Worm (Caenorhabditis elegans) whole organism, young adult: ENCODE measurements around the gene C41G6.12.

ENCODE experiments used
- B0035.1 ChIP-seq: sonication (generic microtip); optimal IDR thresholded peaks from 2 replicates; lab custom pipeline; 2016; ENCODE audit warnings: missing genetic modification characterization, mild to moderate bottlenecking, missing compliant biosample characterization, missing genotype, missing genetic modification reagents
- B0261.1 ChIP-seq: sonication (generic microtip); optimal IDR thresholded peaks from 2 replicates; lab custom pipeline; 2016; ENCODE audit warnings: mild to moderate bottlenecking, missing genetic modification characterization, moderate library complexity, missing compliant biosample characterization
- F23B12.7 ChIP-seq: sonication (generic microtip); optimal IDR thresholded peaks from 2 replicates; lab custom pipeline; 2017; ENCODE audit warnings: missing genetic modification characterization, mild to moderate bottlenecking, missing compliant biosample characterization, antibody characterized with exemption, moderate library complexity; ENCODE audit not compliant: insufficient read depth
- F33H1.4 ChIP-seq: fragments of 200-800 bp; sonication (Bioruptor generic); IDR thresholded peaks from 2 replicates; pipeline ENCODE4 v1.3.6; 2022; ENCODE audit warnings: missing genetic modification reagents, missing genetic modification characterization, missing compliant biosample characterization
- F37B4.10 ChIP-seq: fragments of 200-800 bp; sonication (Bioruptor generic); IDR thresholded peaks from 2 replicates; pipeline ENCODE4 v1.3.6; 2022; ENCODE audit warnings: missing genetic modification characterization, missing compliant biosample characterization
- F39B2.1 ChIP-seq: fragments of 200-800 bp; sonication (Bioruptor generic); IDR thresholded peaks from 2 replicates; pipeline ENCODE4 v1.3.6; 2022; ENCODE audit warnings: missing genetic modification reagents, missing genetic modification characterization, missing compliant biosample characterization
- F52B5.7 ChIP-seq: sonication (generic microtip); optimal IDR thresholded peaks from 2 replicates; lab custom pipeline; 2016; ENCODE audit warnings: mild to moderate bottlenecking, missing genetic modification characterization, missing compliant biosample characterization
- F55B11.4 ChIP-seq: sonication (generic microtip); optimal IDR thresholded peaks from 2 replicates; lab custom pipeline; 2016; ENCODE audit warnings: missing compliant biosample characterization, missing genetic modification characterization, borderline replicate concordance; ENCODE audit not compliant: insufficient read depth
- K11D2.4 ChIP-seq: fragments of 200-800 bp; sonication (Bioruptor generic); IDR thresholded peaks from 2 replicates; pipeline ENCODE4 v1.3.6; 2022; ENCODE audit warnings: missing genetic modification reagents, missing genetic modification characterization, missing compliant biosample characterization
- K12H6.12 ChIP-seq: fragments of 200-800 bp; sonication (Bioruptor generic); optimal IDR thresholded peaks from 2 replicates; lab custom pipeline; 2018; ENCODE audit warnings: mild to moderate bottlenecking, missing genetic modification characterization, missing compliant biosample characterization
- Y67H2A.10 ChIP-seq: fragments of 200-800 bp; sonication (Bioruptor generic); conservative IDR thresholded peaks from 2 replicates; pipeline ENCODE4 v1.3.6; 2022; ENCODE audit warnings: missing genetic modification reagents, missing genetic modification characterization, missing compliant biosample characterization
- Y79H2A.3 ChIP-seq: fragments of 200-800 bp; sonication (Bioruptor generic); conservative IDR thresholded peaks from 2 replicates; pipeline ENCODE4 v1.3.6; 2022; ENCODE audit warnings: missing genetic modification reagents, missing genetic modification characterization, missing compliant biosample characterization
- ZK185.1 ChIP-seq: sonication (generic microtip); optimal IDR thresholded peaks from 2 replicates; lab custom pipeline; 2016; ENCODE audit warnings: mild to moderate bottlenecking, missing genetic modification characterization, missing compliant biosample characterization; ENCODE audit not compliant: poor library complexity, severe bottlenecking
- ama-1 ChIP-seq, 3 experiments: fragments of 150-350 bp in 1 of 3; sonication (generic microtip) in 2 of 3; optimal IDR thresholded peaks; 2 replicates each; lab custom pipeline; 2014 to 2018; ENCODE audit warnings: missing biosample characterization in 2 of 3, missing genetic modification characterization in 2 of 3, missing genetic modification reagents in 2 of 3
- athp-1 ChIP-seq: sonication (generic microtip); optimal IDR thresholded peaks from 2 replicates; lab custom pipeline; 2017; ENCODE audit warnings: mild to moderate bottlenecking, missing genetic modification characterization, missing compliant biosample characterization
- attf-6 ChIP-seq: fragments of 200-800 bp; sonication (Bioruptor generic); IDR thresholded peaks from 2 replicates; pipeline ENCODE4 v1.3.6; 2022; ENCODE audit warnings: missing genetic modification reagents, missing genetic modification characterization, missing compliant biosample characterization
- dpl-1 ChIP-seq: fragments of 150-350 bp; optimal IDR thresholded peaks from 2 replicates; lab custom pipeline; 2014; ENCODE audit warnings: missing biosample characterization, missing genetic modification reagents, missing genetic modification characterization
- efl-1 ChIP-seq: fragments of 150-350 bp; optimal IDR thresholded peaks from 2 replicates; lab custom pipeline; 2014; ENCODE audit warnings: missing biosample characterization, missing genetic modification reagents, missing genetic modification characterization
- egl-18 ChIP-seq: fragments of 200-800 bp; sonication (Bioruptor generic); IDR thresholded peaks from 2 replicates; pipeline ENCODE4 v1.3.6; 2022; ENCODE audit warnings: missing genetic modification reagents, missing genetic modification characterization, missing compliant biosample characterization
- egrh-3 ChIP-seq: fragments of 200-800 bp; sonication (Bioruptor generic); IDR thresholded peaks from 2 replicates; pipeline ENCODE4 v1.3.6; 2022; ENCODE audit warnings: missing genetic modification reagents, missing genetic modification characterization, missing compliant biosample characterization
- fkh-3 ChIP-seq: sonication (generic microtip); optimal IDR thresholded peaks from 2 replicates; lab custom pipeline; 2016; ENCODE audit warnings: mild to moderate bottlenecking, missing genetic modification characterization, missing compliant biosample characterization
- him-1 ChIP-seq: sonication (generic microtip); optimal IDR thresholded peaks from 2 replicates; lab custom pipeline; 2016; ENCODE audit warnings: missing genotype, missing genetic modification reagents, missing genetic modification characterization, missing compliant biosample characterization
- hlh-12 ChIP-seq: sonication (generic microtip); optimal IDR thresholded peaks from 2 replicates; lab custom pipeline; 2016; ENCODE audit warnings: missing genetic modification characterization, missing compliant biosample characterization
- hlh-26 ChIP-seq: fragments of 200-800 bp; sonication (Bioruptor generic); conservative IDR thresholded peaks from 2 replicates; pipeline ENCODE4 v1.3.6; 2022; ENCODE audit warnings: missing genetic modification reagents, missing genetic modification characterization, missing compliant biosample characterization
- hmg-20 ChIP-seq: fragments of 200-800 bp; sonication (Bioruptor generic); IDR thresholded peaks from 2 replicates; pipeline ENCODE4 v1.3.6; 2022; ENCODE audit warnings: missing genetic modification reagents, missing genetic modification characterization, missing compliant biosample characterization
- lag-1 ChIP-seq: fragments of 200-800 bp; sonication (Bioruptor generic); IDR thresholded peaks from 2 replicates; pipeline ENCODE4 v1.3.6; 2022; ENCODE audit warnings: missing genetic modification reagents, missing genetic modification characterization, missing compliant biosample characterization
- lin-26 ChIP-seq: fragments of 200-800 bp; sonication (Bioruptor generic); IDR thresholded peaks from 2 replicates; pipeline ENCODE4 v1.3.6; 2022; ENCODE audit warnings: missing genetic modification reagents, missing genetic modification characterization, missing compliant biosample characterization
- lin-35 ChIP-seq, 3 experiments: fragments of 150-350 bp in 2 of 3; sonication (generic microtip) in 1 of 3; optimal IDR thresholded peaks; 2 replicates each; lab custom pipeline; 2014 to 2018; ENCODE audit warnings: missing biosample characterization in 3 of 3, missing genetic modification characterization in 3 of 3, missing genetic modification reagents in 3 of 3
- madf-8 ChIP-seq: fragments of 200-800 bp; sonication (Bioruptor generic); conservative IDR thresholded peaks from 2 replicates; pipeline ENCODE4 v1.3.6; 2022; ENCODE audit warnings: missing genetic modification reagents, missing genetic modification characterization, missing compliant biosample characterization
- mcd-1 ChIP-seq: fragments of 200-800 bp; sonication (Bioruptor generic); IDR thresholded peaks from 2 replicates; pipeline ENCODE4 v1.3.6; 2022; ENCODE audit warnings: missing genetic modification reagents, missing genetic modification characterization, missing compliant biosample characterization
- nfyb-1 ChIP-seq: fragments of 200-800 bp; sonication (Bioruptor generic); IDR thresholded peaks from 2 replicates; pipeline ENCODE4 v1.3.6; 2022; ENCODE audit warnings: missing genetic modification reagents, missing genetic modification characterization, missing compliant biosample characterization
- nhr-27 ChIP-seq: fragments of 200-800 bp; sonication (Bioruptor generic); optimal IDR thresholded peaks from 2 replicates; lab custom pipeline; 2018; ENCODE audit warnings: mild to moderate bottlenecking, missing genetic modification characterization, moderate library complexity, missing compliant biosample characterization
- pbrm-1 ChIP-seq: fragments of 200-800 bp; sonication (Bioruptor generic); IDR thresholded peaks from 2 replicates; pipeline ENCODE4 v1.3.6; 2022; ENCODE audit warnings: missing genetic modification reagents, missing genetic modification characterization, missing compliant biosample characterization
- rcor-1 ChIP-seq: fragments of 200-800 bp; sonication (Bioruptor generic); IDR thresholded peaks from 2 replicates; pipeline ENCODE4 v1.3.6; 2022; ENCODE audit warnings: missing genetic modification reagents, missing genetic modification characterization, missing compliant biosample characterization
- somi-1 ChIP-seq: fragments of 200-800 bp; sonication (Bioruptor generic); optimal IDR thresholded peaks from 2 replicates; lab custom pipeline; 2018; ENCODE audit warnings: mild to moderate bottlenecking, missing genetic modification characterization, missing compliant biosample characterization
- zfh-2 ChIP-seq: fragments of 200-800 bp; sonication (Bioruptor generic); conservative IDR thresholded peaks from 2 replicates; pipeline ENCODE4 v1.3.6; 2022; ENCODE audit warnings: missing genetic modification reagents, missing genetic modification characterization, missing compliant biosample characterization
- zim-3 ChIP-seq: sonication (generic microtip); optimal IDR thresholded peaks from 2 replicates; lab custom pipeline; 2017; ENCODE audit warnings: mild to moderate bottlenecking, missing genetic modification characterization, moderate library complexity, missing compliant biosample characterization
- ztf-6 ChIP-seq: fragments of 200-800 bp; sonication (Bioruptor generic); IDR thresholded peaks from 2 replicates; pipeline ENCODE4 v1.3.6; 2022; ENCODE audit warnings: missing genetic modification reagents, missing genetic modification characterization, missing compliant biosample characterization

Gene C41G6.12

DNA sequence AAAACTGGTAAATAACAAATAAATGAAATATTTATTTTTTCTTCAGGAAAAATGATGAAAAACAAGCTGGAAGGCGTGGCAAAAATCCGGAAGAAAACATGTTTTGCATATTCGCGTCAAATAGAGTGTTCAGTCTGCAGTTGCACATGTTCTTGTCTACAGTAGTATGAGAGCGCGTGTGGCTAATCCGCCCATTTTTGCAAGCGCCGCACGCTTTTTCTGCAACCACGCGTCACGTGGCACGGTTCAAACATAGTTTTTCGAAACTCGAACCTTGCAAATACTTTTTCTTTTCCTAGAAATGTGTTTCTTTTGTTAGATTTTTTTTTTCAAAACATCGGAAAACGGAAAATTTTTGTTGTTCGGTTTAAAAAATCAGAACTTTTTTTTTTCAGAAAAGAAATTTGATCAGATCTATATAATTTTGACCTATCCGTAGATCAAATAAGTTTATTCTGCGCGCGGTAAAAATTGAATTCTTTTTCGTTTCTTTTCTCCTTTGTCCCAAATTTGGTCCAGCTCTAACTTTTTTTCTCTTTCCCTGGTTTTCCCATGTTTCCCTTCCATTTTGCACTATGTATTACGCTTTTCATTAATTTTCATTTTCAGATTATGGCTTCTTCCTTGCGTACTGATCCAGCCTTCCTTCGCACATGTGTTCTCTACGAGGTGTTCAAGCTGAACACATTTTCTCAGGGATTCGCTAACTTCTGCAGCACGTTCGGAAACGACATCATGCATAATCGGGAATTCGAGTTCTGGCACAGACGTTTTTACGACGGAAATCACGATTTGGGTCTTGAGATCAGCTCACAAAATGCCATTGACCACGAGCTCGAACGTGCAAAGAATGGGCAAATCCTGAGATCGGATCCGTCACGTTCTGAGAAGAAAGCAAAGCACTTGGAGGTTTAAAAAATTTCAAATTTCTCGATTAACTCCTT is 23.2 kb downstream of the C41G6.12 start, which contains the start of gene Y75B12B.1 (continued):
- no peak for TF ChIP-seq B0035.1 (tag; lab: Kevin White, UChicago)
- TF ChIP-seq ama-1 (optimal IDR thresholded peaks at IDR 0.05; lab: Kevin White, UChicago): no peak
- no peak for TF ChIP-seq ama-1 (GFP tag; optimal IDR thresholded peaks at IDR 0.05; lab: Kevin White, UChicago)
- no peak for TF ChIP-seq ztf-6 (GFP tag; lab: Robert Waterston, UW)
- TF ChIP-seq fkh-3 (tag; lab: Kevin White, UChicago): no peak
- no peak for TF ChIP-seq attf-6 (GFP tag; lab: Robert Waterston, UW)
- no peak for TF ChIP-seq hlh-26
- peak; percentile 91 for TF ChIP-seq efl-1 (GFP tag; lab: Kevin White, UChicago)
- peak; percentile 67 for TF ChIP-seq dpl-1
- TF ChIP-seq F33H1.4 (GFP tag; lab: Robert Waterston, UW): peak; percentile 67
- no peak for TF ChIP-seq lag-1 (GFP tag; lab: Robert Waterston, UW)
- TF ChIP-seq egrh-3 (GFP tag; lab: Robert Waterston, UW): no peak
- TF ChIP-seq him-1: peak; percentile 85
- no peak for TF ChIP-seq zfh-2 (GFP tag; lab: Robert Waterston, UW)
- peak; percentile 46 for TF ChIP-seq rcor-1 (GFP tag; lab: Robert Waterston, UW)
- no peak for TF ChIP-seq lin-26 (GFP tag; lab: Robert Waterston, UW)
- no peak for TF ChIP-seq somi-1 (GFP tag; lab: Kevin White, UChicago)
- TF ChIP-seq hlh-12 (tag; lab: Kevin White, UChicago): no peak
- peak; percentile 69; the same call in 1 of the 2 replicates for TF ChIP-seq pbrm-1 (GFP tag; lab: Robert Waterston, UW)
- no peak for TF ChIP-seq egl-18
- TF ChIP-seq F55B11.4 (tag; lab: Kevin White, UChicago): no peak
- TF ChIP-seq madf-8 (GFP tag; lab: Robert Waterston, UW): peak; percentile 66
- TF ChIP-seq K11D2.4 (GFP tag; lab: Robert Waterston, UW): no peak
- no peak for TF ChIP-seq Y67H2A.10 (GFP tag; lab: Robert Waterston, UW)
- TF ChIP-seq F23B12.7 (tag; lab: Kevin White, UChicago): no peak
- TF ChIP-seq Y79H2A.3: no peak
- TF ChIP-seq nhr-27 (tag; lab: Kevin White, UChicago): no peak
- TF ChIP-seq hmg-20 (GFP tag; lab: Robert Waterston, UW): no peak
- no peak for TF ChIP-seq F37B4.10
- TF ChIP-seq nfyb-1 (GFP tag; lab: Robert Waterston, UW): no peak
- TF ChIP-seq ZK185.1 (tag; lab: Kevin White, UChicago): no peak
- TF ChIP-seq lin-35 (GFP tag; optimal IDR thresholded peaks at IDR 0.05; lab: Kevin White, UChicago): peak in 2 of 3 experiments; percentile 37 to 39
- TF ChIP-seq F52B5.7 (tag; lab: Kevin White, UChicago): no peak
- peak; percentile 20 for TF ChIP-seq B0261.1 (tag; lab: Kevin White, UChicago)
- TF ChIP-seq K12H6.12 (tag; lab: Kevin White, UChicago): no peak
- no peak for TF ChIP-seq zim-3
- TF ChIP-seq F39B2.1 (GFP tag; lab: Robert Waterston, UW): no peak
- peak; percentile 94 for TF ChIP-seq athp-1
- peak; percentile 78 for TF ChIP-seq mcd-1 (GFP tag; lab: Robert Waterston, UW)
